Worm (Caenorhabditis elegans): Measurements from ENCODE around the gene stt-3.

DNA sequence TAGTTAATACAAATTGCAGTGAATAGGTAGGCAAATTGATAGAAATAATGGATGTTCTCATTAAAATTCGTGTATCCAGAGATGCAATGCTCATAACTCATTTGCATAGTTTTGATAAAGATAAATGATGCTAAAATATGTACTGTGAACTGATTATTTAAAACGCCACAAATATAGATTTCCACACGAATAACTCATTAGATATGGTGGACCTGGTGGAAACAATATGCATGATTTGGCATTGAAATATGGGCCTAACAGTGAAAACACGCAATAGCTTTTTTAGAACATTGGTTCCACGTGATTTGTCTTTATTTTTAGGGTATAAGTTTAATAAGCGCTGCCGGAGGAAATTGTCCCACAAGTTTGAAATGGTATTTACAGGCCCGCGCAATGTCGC lies 21.8 kb downstream of the stt-3 start, which contains the start of gene srg-3:
- TF ChIP-seq nhr-28 (tag; optimal IDR thresholded peaks at IDR 0.05) = no peak
- no peak for TF ChIP-seq unc-62 (GFP tag; optimal IDR thresholded peaks at IDR 0.05)
- no peak for TF ChIP-seq ztf-11 (tag; optimal IDR thresholded peaks at IDR 0.05)
- no peak for TF ChIP-seq sem-2 (GFP tag; optimal IDR thresholded peaks at IDR 0.05)
- TF ChIP-seq pha-4 (tag; optimal IDR thresholded peaks at IDR 0.05) = no peak
